Fruit fly (Drosophila melanogaster): ENCODE measurements around the gene rept.

The rept gene

dm6 chr3L:19264141-19264487 lies 9.0 kb downstream of the rept start, which contains the start of gene Max (continued):
- TF ChIP-seq tll (GFP tag; optimal IDR thresholded peaks at IDR 0.05) (peak in 1 of 2 experiments; percentile 36), CG17359 (tag; optimal IDR thresholded peaks at IDR 0.05) (peak; percentile 71), CG10267 (tag; optimal IDR thresholded peaks at IDR 0.05) (peak; percentile 77), Atf-2 (GFP tag; optimal IDR thresholded peaks at IDR 0.05) (no peak), Adf1 (GFP tag; IDR thresholded peaks at IDR 0.05) (peak; percentile 44; the same call in 1 of the 2 replicates), ham (GFP tag; IDR thresholded peaks at IDR 0.05) (no peak), CG9817 (tag; optimal IDR thresholded peaks at IDR 0.05) (peak; percentile 71), Mrtf (GFP tag; IDR thresholded peaks at IDR 0.05) (peak; percentile 37; the same call in 1 of the 3 replicates), zfh1 (GFP tag; IDR thresholded peaks at IDR 0.05) (peak; percentile 80), CG13296 (GFP tag; optimal IDR thresholded peaks at IDR 0.05) (peak; percentile 73), CG6689 (GFP tag; IDR thresholded peaks at IDR 0.05) (peak; percentile 80), B-H1 (GFP tag; IDR thresholded peaks at IDR 0.05) (peak; percentile 63), Hey (tag; optimal IDR thresholded peaks at IDR 0.05) (no peak), BEAF-32 (GFP tag; optimal IDR thresholded peaks at IDR 0.05) (peak; percentile 42), CG5245 (GFP tag; optimal IDR thresholded peaks at IDR 0.05) (peak; percentile 40), zen2 (GFP tag; IDR thresholded peaks at IDR 0.05; ENCODE audit: partially characterized antibody) (no peak), CG1529 (GFP tag; optimal IDR thresholded peaks at IDR 0.05) (peak; percentile 30), CG6654 (GFP tag; optimal IDR thresholded peaks at IDR 0.05) (peak; percentile 26), CG11398 (GFP tag; optimal IDR thresholded peaks at IDR 0.05) (no peak), Taf1 (GFP tag; IDR thresholded peaks at IDR 0.05) (0 out of 2 replicates have a peak, but pooled peaks have one; percentile 36), HmgZ (tag; optimal IDR thresholded peaks at IDR 0.05) (peak; percentile 83), CG4360 (GFP tag; IDR thresholded peaks at IDR 0.05) (no peak), Nf-YA (GFP tag; IDR thresholded peaks at IDR 0.05) (peak; percentile 52), CG14050 (GFP tag; IDR thresholded peaks at IDR 0.05) (peak; percentile 46; the same call in 1 of the 3 replicates), caup (GFP tag; optimal IDR thresholded peaks at IDR 0.05; ENCODE audit: severe bottlenecking) (peak; percentile 75), CG11085 (GFP tag; IDR thresholded peaks at IDR 0.05) (no peak), ara (GFP tag; IDR thresholded peaks at IDR 0.05) (peak; percentile 79), ATbp (GFP tag; optimal IDR thresholded peaks at IDR 0.05) (peak; percentile 0), bcd (GFP tag; optimal IDR thresholded peaks at IDR 0.05) (peak; percentile 67), CG4282 (GFP tag; optimal IDR thresholded peaks at IDR 0.05) (no peak), CkIIα-i1 (GFP tag; IDR thresholded peaks at IDR 0.05) (no peak), Sox100B (GFP tag; optimal IDR thresholded peaks at IDR 0.05) (no peak), ap (GFP tag; IDR thresholded peaks at IDR 0.05) (peak; percentile 48), CG1024 (GFP tag; IDR thresholded peaks at IDR 0.05) (peak; percentile 36; the same call in 1 of the 2 replicates), Atf3 (GFP tag; optimal IDR thresholded peaks at IDR 0.05) (no peak), tgo (GFP tag; IDR thresholded peaks at IDR 0.05) (peak; percentile 72), Opbp (GFP tag; IDR thresholded peaks at IDR 0.05; ENCODE audit: partially characterized antibody) (0 out of 3 replicates have a peak, but pooled peaks have one; percentile 44), slp2 (GFP tag; optimal IDR thresholded peaks at IDR 0.05) (no peak), tna (GFP tag; IDR thresholded peaks at IDR 0.05; ENCODE audit: partially characterized antibody) (no peak), ken (GFP tag; IDR thresholded peaks at IDR 0.05) (peak; percentile 68; the same call in 2 of the 3 replicates), Drgx (GFP tag; IDR thresholded peaks at IDR 0.05) (peak; percentile 35; the same call in 1 of the 2 replicates), mam (GFP tag; optimal IDR thresholded peaks at IDR 0.05) (no peak), Dref (GFP tag; IDR thresholded peaks at IDR 0.05) (no peak), disco-r (GFP tag; optimal IDR thresholded peaks at IDR 0.05) (no peak), sima (GFP tag; optimal IDR thresholded peaks at IDR 0.05) (no peak), H15 (GFP tag; IDR thresholded peaks at IDR 0.05) (peak; percentile 76), gfzf (GFP tag; optimal IDR thresholded peaks at IDR 0.05) (peak; percentile 76), stc (GFP tag; IDR thresholded peaks at IDR 0.05) (peak; percentile 49; the same call in 1 of the 2 replicates), CG17568 (GFP tag; optimal IDR thresholded peaks at IDR 0.05) (no peak), Dek (tag; optimal IDR thresholded peaks at IDR 0.05) (peak; percentile 66), Vsx1 (GFP tag; optimal IDR thresholded peaks at IDR 0.05) (no peak)

Data from whole organism, embryonic.